Worm (Caenorhabditis elegans) whole organism, L3 larva: ENCODE measurements around the gene sra-29.
A peak's percentile ranks its signal among the peaks of the same experiment; 100 is the strongest.

Experiments used
- elt-3 ChIP-seq, 3 experiments: fragments of 150-350 bp in 1 of 3; sonication (generic microtip) in 2 of 3; optimal IDR thresholded peaks; 2 replicates in 2 of 3; 4 replicates in 1 of 3; lab custom pipeline; 2014 to 2017; ENCODE audit warnings: missing biosample characterization in 3 of 3, missing genetic modification characterization in 3 of 3
- fkh-10 ChIP-seq: sonication (generic microtip); optimal IDR thresholded peaks from 2 replicates; lab custom pipeline; 2017; ENCODE audit warnings: missing biosample characterization, missing genetic modification reagents, missing genetic modification characterization
- nhr-11 ChIP-seq: fragments of 150-350 bp; optimal IDR thresholded peaks from 2 replicates; lab custom pipeline; 2014; ENCODE audit warnings: missing biosample characterization, missing genetic modification characterization
- skn-1 ChIP-seq: fragments of 150-350 bp; optimal IDR thresholded peaks from 2 replicates; lab custom pipeline; 2014; ENCODE audit warnings: missing biosample characterization, missing genetic modification characterization
- snpc-4 ChIP-seq: fragments of 150-350 bp; optimal IDR thresholded peaks from 2 replicates; lab custom pipeline; 2014; ENCODE audit warnings: missing biosample characterization, missing genetic modification characterization
- ztf-11 ChIP-seq: fragments of 150-350 bp; optimal IDR thresholded peaks from 2 replicates; lab custom pipeline; 2014; ENCODE audit warnings: missing biosample characterization, missing genetic modification characterization

DNA sequence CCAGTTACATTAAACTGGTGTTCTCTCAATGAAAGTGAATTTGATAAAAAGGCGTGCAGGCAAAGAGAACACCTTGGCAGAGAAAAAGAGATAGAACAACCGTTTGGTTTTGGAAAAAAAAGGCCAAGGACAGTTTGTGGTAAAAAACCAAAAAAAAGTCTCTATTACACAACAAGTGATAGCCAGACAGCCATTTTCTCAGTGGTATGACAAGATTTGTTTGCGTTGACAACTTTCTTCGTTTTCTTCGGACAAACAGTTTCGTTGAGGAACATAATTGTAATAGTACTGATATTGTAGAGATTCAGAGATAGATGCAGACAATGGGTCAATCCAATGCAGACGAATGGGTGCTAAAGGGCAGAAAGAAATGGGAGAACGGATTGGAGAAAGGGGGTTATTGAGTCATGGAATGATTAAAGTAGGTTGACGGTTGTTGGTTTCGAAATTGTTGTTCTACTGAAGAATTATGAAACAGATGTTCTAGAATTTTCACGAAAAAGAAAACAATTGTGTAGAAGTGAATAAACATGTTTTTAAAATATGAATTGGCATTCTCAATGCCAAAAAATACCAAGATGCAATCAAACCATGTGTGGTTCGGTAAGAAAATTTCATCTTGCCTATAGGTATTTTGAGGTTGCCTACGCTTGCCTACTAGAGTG lies 13.2 kb downstream of the sra-29 start:
- TF ChIP-seq elt-3 (tag; optimal IDR thresholded peaks at IDR 0.05; lab: Kevin White, UChicago) (peak in 1 of 3 experiments; percentile 45), snpc-4 (no peak), skn-1 (no peak), fkh-10 (GFP tag; lab: Kevin White, UChicago) (no peak), nhr-11 (tag; lab: Kevin White, UChicago) (no peak), ztf-11 (tag; lab: Kevin White, UChicago) (no peak)
